Fruit fly (Drosophila melanogaster) whole organism, adult: ENCODE results near the gene Daxx.

ENCODE experiments used
- CG12768 ChIP-seq: fragments of 200-800 bp; sonication (Bioruptor generic); optimal IDR thresholded peaks from 2 replicates; lab custom pipeline; 2017; ENCODE audit warnings: missing biosample characterization, missing genetic modification characterization, mild to moderate bottlenecking, moderate library complexity, missing genetic modification reagents
- CG14711 ChIP-seq: fragments of 200-800 bp; sonication (Bioruptor generic); optimal IDR thresholded peaks from 2 replicates; lab custom pipeline; 2018; ENCODE audit warnings: missing biosample characterization, mild to moderate bottlenecking, missing genetic modification characterization, moderate library complexity
- kay ChIP-seq: fragments of 200-800 bp; sonication (Bioruptor generic); peaks from one replicate; lab custom pipeline; 2016; ENCODE audit warnings: missing biosample characterization, missing genetic modification characterization, borderline replicate concordance
- pad ChIP-seq: fragments of 200-800 bp; sonication (Bioruptor generic); optimal IDR thresholded peaks from 3 replicates; lab custom pipeline; 2017; ENCODE audit warnings: missing biosample characterization, missing genetic modification characterization, mild to moderate bottlenecking, moderate library complexity, missing genetic modification reagents

dm6 chr2L:6508666-6509065 lies 27.9 kb downstream of the Daxx start:
- no peak for TF ChIP-seq CG12768 (GFP tag; lab: Kevin White, UChicago)
- TF ChIP-seq kay, result no peak
- TF ChIP-seq pad, result no peak
- TF ChIP-seq CG14711, result no peak
